Worm (Caenorhabditis elegans) whole organism, L1 larva: ENCODE results near the gene K02B7.3.

Source experiments
- ceh-82 ChIP-seq, 3 experiments: fragments of 150-350 bp in 1 of 3; sonication (generic microtip) in 2 of 3; optimal IDR thresholded peaks; 2 replicates each; lab custom pipeline; 2014 to 2017; ENCODE audit warnings: missing biosample characterization in 3 of 3, missing genetic modification characterization in 3 of 3
- ces-1 ChIP-seq: fragments of 150-350 bp; optimal IDR thresholded peaks from 2 replicates; lab custom pipeline; 2014; ENCODE audit warnings: missing biosample characterization, missing genetic modification reagents, missing genetic modification characterization
- lin-35 ChIP-seq, 2 experiments: fragments of 150-350 bp; optimal IDR thresholded peaks; 2 replicates each; lab custom pipeline; 2014; ENCODE audit warnings: missing biosample characterization in 2 of 2, missing genetic modification characterization in 2 of 2, missing genetic modification reagents in 2 of 2
- nhr-19 ChIP-seq: fragments of 200-800 bp; sonication (Bioruptor generic); conservative IDR thresholded peaks from 2 replicates; pipeline ENCODE4 v1.3.6; 2022; ENCODE audit warnings: missing genetic modification characterization, missing compliant biosample characterization
- nhr-237 ChIP-seq: fragments of 150-350 bp; optimal IDR thresholded peaks from 2 replicates; lab custom pipeline; 2014; ENCODE audit warnings: missing biosample characterization, missing genetic modification characterization

- no peak for TF ChIP-seq nhr-237 (tag; lab: Kevin White, UChicago)
- no peak for TF ChIP-seq nhr-19 (GFP tag; lab: Robert Waterston, UW)
- no peak for TF ChIP-seq ceh-82 (tag; optimal IDR thresholded peaks at IDR 0.05; lab: Kevin White, UChicago)
- TF ChIP-seq lin-35 (GFP tag; optimal IDR thresholded peaks at IDR 0.05; lab: Kevin White, UChicago), result no peak
- TF ChIP-seq ces-1 (GFP tag; lab: Kevin White, UChicago), result no peak
Observed at ce11 chrII:14701581-14701980, 6.5 kb upstream of the K02B7.3 start.
